Worm (Caenorhabditis elegans) whole organism, L4 larva: Measurements from ENCODE around the gene srw-94.

Experiments used
- F26F4.8 ChIP-seq: fragments of 200-800 bp; sonication (Bioruptor generic); conservative IDR thresholded peaks from 2 replicates; pipeline ENCODE4 v1.3.6; 2022; ENCODE audit warnings: missing genetic modification characterization, missing compliant biosample characterization
- F49E8.2 ChIP-seq: sonication (generic microtip); optimal IDR thresholded peaks from 2 replicates; lab custom pipeline; 2016; ENCODE audit warnings: missing compliant biosample characterization, mild to moderate bottlenecking, missing genetic modification characterization, borderline replicate concordance
- T20F7.1 ChIP-seq: fragments of 200-800 bp; sonication (Bioruptor generic); optimal IDR thresholded peaks from 2 replicates; lab custom pipeline; 2018; ENCODE audit warnings: mild to moderate bottlenecking, missing genetic modification characterization, missing compliant biosample characterization
- T26A8.4 ChIP-seq: fragments of 200-800 bp; sonication (Bioruptor generic); IDR thresholded peaks from 2 replicates; pipeline ENCODE4 v1.3.6; 2022; ENCODE audit warnings: missing genetic modification characterization, missing compliant biosample characterization
- Y105C5A.15 ChIP-seq: fragments of 200-800 bp; sonication (Bioruptor generic); IDR thresholded peaks from 2 replicates; pipeline ENCODE4 v1.3.6; 2022; ENCODE audit warnings: missing genetic modification characterization, missing compliant biosample characterization
- ZK337.2 ChIP-seq: fragments of 200-800 bp; sonication (Bioruptor generic); IDR thresholded peaks from 2 replicates; pipeline ENCODE4 v1.3.6; 2022; ENCODE audit warnings: missing genetic modification reagents, missing genetic modification characterization, missing compliant biosample characterization
- aly-2 ChIP-seq: sonication (generic microtip); optimal IDR thresholded peaks from 2 replicates; lab custom pipeline; 2018; ENCODE audit warnings: missing biosample characterization, missing genetic modification characterization
- attf-4 ChIP-seq: sonication (generic microtip); optimal IDR thresholded peaks from 3 replicates; lab custom pipeline; 2017; ENCODE audit warnings: missing biosample characterization, missing genetic modification characterization
- ceh-28 ChIP-seq: fragments of 150-350 bp; optimal IDR thresholded peaks from 2 replicates; lab custom pipeline; 2014; ENCODE audit warnings: missing biosample characterization, missing genetic modification reagents, missing genetic modification characterization
- ceh-32 ChIP-seq: sonication (generic microtip); optimal IDR thresholded peaks from 2 replicates; lab custom pipeline; 2016; ENCODE audit warnings: mild to moderate bottlenecking, missing genetic modification characterization, missing compliant biosample characterization; ENCODE audit not compliant: poor library complexity
- ceh-62 ChIP-seq: sonication (generic microtip); optimal IDR thresholded peaks from 2 replicates; lab custom pipeline; 2017; ENCODE audit warnings: missing biosample characterization, missing genetic modification characterization
- ces-1 ChIP-seq: fragments of 150-350 bp; sonication (generic microtip); optimal IDR thresholded peaks from 4 replicates; lab custom pipeline; 2014; ENCODE audit warnings: missing biosample characterization, missing genetic modification reagents, missing genetic modification characterization
- daf-16 ChIP-seq, 3 experiments: sonication (generic microtip); optimal IDR thresholded peaks; 2 replicates each; lab custom pipeline; 2016 to 2017; ENCODE audit warnings: missing genetic modification characterization in 3 of 3, missing genetic modification reagents in 3 of 3, mild to moderate bottlenecking in 2 of 3, missing compliant biosample characterization in 2 of 3, missing biosample characterization in 1 of 3, moderate library complexity in 1 of 3
- daf-19 ChIP-seq: fragments of 200-800 bp; sonication (Bioruptor generic); conservative IDR thresholded peaks from 2 replicates; pipeline ENCODE4 v1.3.6; 2022; ENCODE audit warnings: missing genetic modification characterization, missing compliant biosample characterization
- dmd-9 ChIP-seq: fragments of 200-800 bp; sonication (Bioruptor generic); IDR thresholded peaks from 2 replicates; pipeline ENCODE4 v1.3.6; 2022; ENCODE audit warnings: missing genetic modification reagents, missing genetic modification characterization, missing compliant biosample characterization
- dpl-1 ChIP-seq: fragments of 150-350 bp; optimal IDR thresholded peaks from 2 replicates; lab custom pipeline; 2014; ENCODE audit warnings: missing biosample characterization, missing genetic modification reagents, missing genetic modification characterization
- duxl-1 ChIP-seq: sonication (generic microtip); optimal IDR thresholded peaks from 2 replicates; lab custom pipeline; 2016; ENCODE audit warnings: mild to moderate bottlenecking, missing genetic modification characterization, moderate library complexity, missing compliant biosample characterization; ENCODE audit not compliant: poor library complexity
- dve-1 ChIP-seq: sonication (generic microtip); optimal IDR thresholded peaks from 2 replicates; lab custom pipeline; 2017; ENCODE audit warnings: antibody characterized with exemption, mild to moderate bottlenecking, missing genetic modification characterization, missing compliant biosample characterization; ENCODE audit not compliant: insufficient read depth
- hif-1 ChIP-seq, 2 experiments: sonication (generic microtip); optimal IDR thresholded peaks; 2 replicates each; lab custom pipeline; 2016 to 2017; ENCODE audit warnings: missing compliant biosample characterization in 2 of 2, missing genetic modification characterization in 2 of 2, missing genetic modification reagents in 2 of 2, missing genotype in 2 of 2, mild to moderate bottlenecking in 1 of 2
- hlh-11 ChIP-seq: fragments of 200-800 bp; sonication (Bioruptor generic); optimal IDR thresholded peaks from 2 replicates; lab custom pipeline; 2018; ENCODE audit warnings: mild to moderate bottlenecking, missing genetic modification characterization, missing compliant biosample characterization
- hlh-30 ChIP-seq: sonication (generic microtip); optimal IDR thresholded peaks from 2 replicates; lab custom pipeline; 2017; ENCODE audit warnings: antibody characterized with exemption, mild to moderate bottlenecking, missing genetic modification characterization, missing compliant biosample characterization; ENCODE audit not compliant: insufficient read depth
- jun-1 ChIP-seq: fragments of 150-350 bp; optimal IDR thresholded peaks from 2 replicates; lab custom pipeline; 2014; ENCODE audit warnings: missing biosample characterization, missing genetic modification reagents, missing genetic modification characterization
- lim-7 ChIP-seq: fragments of 200-800 bp; sonication (Bioruptor generic); IDR thresholded peaks from 2 replicates; pipeline ENCODE4 v1.3.6; 2022; ENCODE audit warnings: missing genetic modification characterization, missing compliant biosample characterization
- lin-15B ChIP-seq: fragments of 150-350 bp; sonication (generic microtip); optimal IDR thresholded peaks from 3 replicates; lab custom pipeline; 2014; ENCODE audit warnings: missing biosample characterization, missing genetic modification characterization
- lin-29 ChIP-seq: fragments of 200-800 bp; sonication (Bioruptor generic); IDR thresholded peaks from 2 replicates; pipeline ENCODE4 v1.3.6; 2022; ENCODE audit warnings: missing genetic modification reagents, missing genetic modification characterization, missing compliant biosample characterization
- lin-38 ChIP-seq: fragments of 200-800 bp; sonication (Bioruptor generic); IDR thresholded peaks from 2 replicates; pipeline ENCODE4 v1.3.6; 2022; ENCODE audit warnings: missing genetic modification reagents, missing genetic modification characterization, missing compliant biosample characterization
- lsy-2 ChIP-seq, 2 experiments: fragments of 150-350 bp in 1 of 2; sonication (generic microtip) in 1 of 2; optimal IDR thresholded peaks; 2 replicates each; lab custom pipeline; 2014 to 2017; ENCODE audit warnings: missing biosample characterization in 2 of 2, missing genetic modification characterization in 2 of 2
- mdt-29 ChIP-seq: fragments of 200-800 bp; sonication (Bioruptor generic); IDR thresholded peaks from 2 replicates; pipeline ENCODE4 v1.3.6; 2022; ENCODE audit warnings: missing genetic modification reagents, missing genetic modification characterization, missing compliant biosample characterization
- mep-1 ChIP-seq: fragments of 150-350 bp; sonication (generic microtip); optimal IDR thresholded peaks from 3 replicates; lab custom pipeline; 2014; ENCODE audit warnings: missing biosample characterization, missing genetic modification characterization
- mes-2 ChIP-seq: sonication (generic microtip); optimal IDR thresholded peaks from 2 replicates; lab custom pipeline; 2016; ENCODE audit warnings: missing genotype, mild to moderate bottlenecking, missing genetic modification characterization, missing compliant biosample characterization; ENCODE audit not compliant: poor library complexity, severe bottlenecking
- nhr-10 ChIP-seq: fragments of 150-350 bp; optimal IDR thresholded peaks from 2 replicates; lab custom pipeline; 2014; ENCODE audit warnings: missing biosample characterization, missing genetic modification characterization
- nhr-102 ChIP-seq: sonication (generic microtip); optimal IDR thresholded peaks from 2 replicates; lab custom pipeline; 2016; ENCODE audit warnings: mild to moderate bottlenecking, missing genetic modification characterization, moderate library complexity, missing compliant biosample characterization
- nhr-25 ChIP-seq: sonication (generic microtip); optimal IDR thresholded peaks from 2 replicates; lab custom pipeline; 2017; ENCODE audit warnings: missing genetic modification characterization, mild to moderate bottlenecking, missing compliant biosample characterization, antibody characterized with exemption, moderate library complexity, borderline replicate concordance; ENCODE audit not compliant: insufficient read depth
- nhr-28 ChIP-seq: fragments of 150-350 bp; optimal IDR thresholded peaks from 2 replicates; lab custom pipeline; 2014; ENCODE audit warnings: missing biosample characterization, missing genetic modification characterization
- nhr-48 ChIP-seq: sonication (generic microtip); optimal IDR thresholded peaks from 2 replicates; lab custom pipeline; 2016; ENCODE audit warnings: mild to moderate bottlenecking, missing genetic modification characterization, missing compliant biosample characterization
- nhr-6 ChIP-seq: fragments of 150-350 bp; optimal IDR thresholded peaks from 2 replicates; lab custom pipeline; 2014; ENCODE audit warnings: missing biosample characterization, missing genetic modification characterization
- nhr-77 ChIP-seq: fragments of 150-350 bp; optimal IDR thresholded peaks from 2 replicates; lab custom pipeline; 2014; ENCODE audit warnings: missing biosample characterization, missing genetic modification characterization
- rbr-2 ChIP-seq: sonication (generic microtip); optimal IDR thresholded peaks from 2 replicates; lab custom pipeline; 2016; ENCODE audit warnings: missing genotype, missing genetic modification characterization, missing compliant biosample characterization
- sdz-12 ChIP-seq: fragments of 200-800 bp; sonication (Bioruptor generic); optimal IDR thresholded peaks from 2 replicates; lab custom pipeline; 2018; ENCODE audit warnings: mild to moderate bottlenecking, missing genetic modification characterization, missing compliant biosample characterization
- snpc-1.2 ChIP-seq: fragments of 200-800 bp; sonication (Bioruptor generic); IDR thresholded peaks from 2 replicates; pipeline ENCODE4 v1.3.6; 2022; ENCODE audit warnings: missing genetic modification reagents, missing genetic modification characterization, missing compliant biosample characterization
- tag-97 ChIP-seq: fragments of 200-800 bp; sonication (Bioruptor generic); IDR thresholded peaks from 2 replicates; pipeline ENCODE4 v1.3.6; 2022; ENCODE audit warnings: missing genetic modification characterization, missing compliant biosample characterization
- unc-62 ChIP-seq, 3 experiments: fragments of 150-350 bp in 1 of 3; sonication (generic microtip); optimal IDR thresholded peaks in 2 of 3; peaks in 1 of 3; 1 replicate in 1 of 3; 2 replicates in 2 of 3; lab custom pipeline; 2014 to 2017; ENCODE audit warnings: missing biosample characterization in 3 of 3, missing genetic modification characterization in 3 of 3, missing genetic modification reagents in 3 of 3, missing genotype in 1 of 3

srw-94 gene

ce11 chrIV:4809813-4810212 lies 4.5 kb upstream of the srw-94 start, which contains the start of gene H06H21.37:
Gene H06H21.37, minus strand, starts transcription at chrIV:4809974.
- no peak for TF ChIP-seq ZK337.2
- no peak for TF ChIP-seq Y105C5A.15 (GFP tag; lab: Robert Waterston, UW)
- no peak for TF ChIP-seq aly-2 (tag; lab: Kevin White, UChicago)
- no peak for TF ChIP-seq sdz-12
- TF ChIP-seq nhr-102 (tag; lab: Kevin White, UChicago), result no peak
- no peak for TF ChIP-seq tag-97

- TF ChIP-seq ceh-32, result no peak
- no peak for TF ChIP-seq dmd-9 (GFP tag; lab: Robert Waterston, UW)
- peak; percentile 26 for TF ChIP-seq hlh-30
- no peak for TF ChIP-seq ceh-62 (tag; lab: Kevin White, UChicago)
- TF ChIP-seq mdt-29 (GFP tag; lab: Robert Waterston, UW), result no peak
- no peak for TF ChIP-seq daf-16 (GFP tag; optimal IDR thresholded peaks at IDR 0.05; lab: Kevin White, UChicago)
- peak; percentile 40 for TF ChIP-seq daf-16 (tag; optimal IDR thresholded peaks at IDR 0.05; lab: Kevin White, UChicago)
- peak; percentile 24 for TF ChIP-seq rbr-2 (tag; lab: Kevin White, UChicago)
- peak; percentile 87 for TF ChIP-seq mes-2
- TF ChIP-seq ceh-28 (tag; lab: Kevin White, UChicago), result no peak
- TF ChIP-seq ces-1 (GFP tag; lab: Kevin White, UChicago), result no peak
- TF ChIP-seq attf-4 (tag; lab: Kevin White, UChicago), result no peak
- TF ChIP-seq nhr-28, result peak; percentile 51
- peak; percentile 61 for TF ChIP-seq mep-1 (tag; lab: Kevin White, UChicago)
- TF ChIP-seq lin-29 (GFP tag; lab: Robert Waterston, UW), result no peak
- no peak for TF ChIP-seq nhr-25 (tag; lab: Kevin White, UChicago)
- TF ChIP-seq ZK337.2, result no peak
- peak; percentile 29 for TF ChIP-seq hlh-11 (tag; lab: Kevin White, UChicago)
- TF ChIP-seq F26F4.8, result no peak
- peak; percentile 66 for TF ChIP-seq lin-38 (GFP tag; lab: Robert Waterston, UW)
- TF ChIP-seq tag-97, result no peak
- TF ChIP-seq nhr-48 (tag; lab: Kevin White, UChicago), result no peak
- no peak for TF ChIP-seq lim-7
- no peak for TF ChIP-seq duxl-1 (tag; lab: Kevin White, UChicago)
- no peak for TF ChIP-seq T26A8.4
- peak; percentile 45 for TF ChIP-seq nhr-6 (tag; lab: Kevin White, UChicago)
- TF ChIP-seq dpl-1, result peak; percentile 47
- TF ChIP-seq dve-1, result peak; percentile 37
- peak; percentile 30 for TF ChIP-seq nhr-77 (tag; lab: Kevin White, UChicago)
- TF ChIP-seq daf-19 (GFP tag; lab: Robert Waterston, UW), result no peak
- TF ChIP-seq snpc-1.2, result peak; percentile 24; the same call in 1 of the 2 replicates
- TF ChIP-seq T20F7.1 (GFP tag; lab: Kevin White, UChicago), result no peak
- peak in 1 of 2 experiments; percentile 85 for TF ChIP-seq lsy-2 (tag; optimal IDR thresholded peaks at IDR 0.05; lab: Kevin White, UChicago)
These were observed 3.8 kb upstream of the srw-94 start, which contains the start of gene eif-1.A for ce11 chrIV:4810377-4810984. Gene eif-1.A, plus strand, starts transcription at chrIV:4810934.

ce11 chrIV:4811863-4812262 lies 2.4 kb upstream of the srw-94 start, which contains the start of gene srw-95:
Gene srw-95, plus strand, starts transcription at chrIV:4812075.
- peak; percentile 57; the same call in 1 of the 2 replicates for TF ChIP-seq Y105C5A.15 (GFP tag; lab: Robert Waterston, UW)
- TF ChIP-seq unc-62 (GFP tag; optimal IDR thresholded peaks at IDR 0.05 in 1 of 2; lab: Kevin White, UChicago), result peak in 1 of 2 experiments; percentile 36
- TF ChIP-seq unc-62 (tag; optimal IDR thresholded peaks at IDR 0.05; lab: Kevin White, UChicago), result no peak
- peak; percentile 60 for TF ChIP-seq lin-38 (GFP tag; lab: Robert Waterston, UW)
- no peak for TF ChIP-seq hif-1 (tag; optimal IDR thresholded peaks at IDR 0.05; lab: Kevin White, UChicago)
- TF ChIP-seq jun-1 (tag; lab: Kevin White, UChicago), result no peak
- TF ChIP-seq T26A8.4, result peak; percentile 18; the same call in 1 of the 2 replicates
- no peak for TF ChIP-seq sdz-12
- TF ChIP-seq lsy-2 (tag; optimal IDR thresholded peaks at IDR 0.05; lab: Kevin White, UChicago), result peak in 1 of 2 experiments; percentile 3
- no peak for TF ChIP-seq nhr-10 (tag; lab: Kevin White, UChicago)
- TF ChIP-seq lin-15B, result no peak
- TF ChIP-seq F49E8.2 (tag; lab: Kevin White, UChicago), result peak; percentile 22
- TF ChIP-seq aly-2 (tag; lab: Kevin White, UChicago), result no peak
- TF ChIP-seq snpc-1.2, result peak; percentile 85; the same call in 1 of the 2 replicates
- TF ChIP-seq, all 104 proteins: peak for 7
